Worm (Caenorhabditis elegans) whole organism, mixed stage, embryonic: ENCODE results near the gene srw-57.
"Not testable (repeated sequence)": the region's sequence is repeated elsewhere in the genome, so short reads cannot be mapped to it uniquely, and the experiment has no call there.

Experiments
- M03D4.4 ChIP-seq: sonication (generic microtip); optimal IDR thresholded peaks from 2 replicates; lab custom pipeline; 2017; ENCODE audit warnings: mild to moderate bottlenecking, missing genetic modification characterization, missing compliant biosample characterization
- blmp-1 ChIP-seq: fragments of 150-350 bp; optimal IDR thresholded peaks from 2 replicates; lab custom pipeline; 2014; ENCODE audit warnings: missing biosample characterization, missing genetic modification characterization
- ceh-39 ChIP-seq: fragments of 150-350 bp; optimal IDR thresholded peaks from 2 replicates; lab custom pipeline; 2014; ENCODE audit warnings: missing biosample characterization, missing genetic modification characterization
- ceh-83 ChIP-seq: fragments of 200-800 bp; sonication (Bioruptor generic); optimal IDR thresholded peaks from 2 replicates; lab custom pipeline; 2018; ENCODE audit warnings: mild to moderate bottlenecking, missing genetic modification characterization, missing compliant biosample characterization
- ces-1 ChIP-seq: fragments of 150-350 bp; optimal IDR thresholded peaks from 2 replicates; lab custom pipeline; 2014; ENCODE audit warnings: missing biosample characterization, missing genetic modification reagents, missing genetic modification characterization
- cnd-1 ChIP-seq: fragments of 200-800 bp; sonication (Bioruptor generic); optimal IDR thresholded peaks from 2 replicates; lab custom pipeline; 2018; ENCODE audit warnings: mild to moderate bottlenecking, missing genetic modification characterization, missing compliant biosample characterization
- elt-1 ChIP-seq: sonication (generic microtip); optimal IDR thresholded peaks from 2 replicates; lab custom pipeline; 2017; ENCODE audit warnings: missing genetic modification characterization, mild to moderate bottlenecking, missing compliant biosample characterization, antibody characterized with exemption, moderate library complexity, borderline replicate concordance; ENCODE audit not compliant: insufficient read depth
- elt-3 ChIP-seq: fragments of 150-350 bp; optimal IDR thresholded peaks from 2 replicates; lab custom pipeline; 2014; ENCODE audit warnings: missing biosample characterization, missing genetic modification characterization
- flh-1 ChIP-seq: fragments of 200-800 bp; sonication (Bioruptor generic); optimal IDR thresholded peaks from 2 replicates; lab custom pipeline; 2018; ENCODE audit warnings: mild to moderate bottlenecking, missing genetic modification characterization, moderate library complexity, missing compliant biosample characterization
- ham-2 ChIP-seq: fragments of 200-800 bp; sonication (Bioruptor generic); optimal IDR thresholded peaks from 2 replicates; lab custom pipeline; 2018; ENCODE audit warnings: mild to moderate bottlenecking, missing genetic modification characterization, missing compliant biosample characterization
- hlh-1 ChIP-seq: fragments of 150-350 bp; optimal IDR thresholded peaks from 2 replicates; lab custom pipeline; 2014; ENCODE audit warnings: missing biosample characterization, missing genetic modification reagents, missing genetic modification characterization
- lin-13 ChIP-seq: fragments of 150-350 bp; optimal IDR thresholded peaks from 2 replicates; lab custom pipeline; 2014; ENCODE audit warnings: missing biosample characterization, missing genetic modification characterization
- lin-32 ChIP-seq: fragments of 200-800 bp; sonication (Bioruptor generic); optimal IDR thresholded peaks from 2 replicates; lab custom pipeline; 2018; ENCODE audit warnings: mild to moderate bottlenecking, missing genetic modification characterization, missing compliant biosample characterization
- lsy-2 ChIP-seq: fragments of 150-350 bp; optimal IDR thresholded peaks from 2 replicates; lab custom pipeline; 2014; ENCODE audit warnings: missing biosample characterization, missing genetic modification characterization
- mab-5 ChIP-seq: fragments of 150-350 bp; optimal IDR thresholded peaks from 2 replicates; lab custom pipeline; 2014; ENCODE audit warnings: missing biosample characterization, missing genetic modification characterization
- mep-1 ChIP-seq: fragments of 150-350 bp; optimal IDR thresholded peaks from 2 replicates; lab custom pipeline; 2017; ENCODE audit warnings: missing biosample characterization, missing genetic modification reagents, missing genetic modification characterization, inconsistent platforms
- mls-2 ChIP-seq: sonication (generic microtip); optimal IDR thresholded peaks from 2 replicates; lab custom pipeline; 2016; ENCODE audit warnings: mild to moderate bottlenecking, missing genetic modification characterization, moderate library complexity, missing compliant biosample characterization
- nhr-12 ChIP-seq: fragments of 150-350 bp; optimal IDR thresholded peaks from 2 replicates; lab custom pipeline; 2014; ENCODE audit warnings: missing biosample characterization, missing genetic modification characterization
- nhr-2 ChIP-seq: fragments of 150-350 bp; optimal IDR thresholded peaks from 2 replicates; lab custom pipeline; 2014; ENCODE audit warnings: missing biosample characterization, missing genetic modification characterization
- nhr-237 ChIP-seq: fragments of 150-350 bp; optimal IDR thresholded peaks from 2 replicates; lab custom pipeline; 2014; ENCODE audit warnings: missing biosample characterization, missing genetic modification characterization
- nhr-28 ChIP-seq: fragments of 150-350 bp; optimal IDR thresholded peaks from 2 replicates; lab custom pipeline; 2014; ENCODE audit warnings: missing biosample characterization, missing genetic modification characterization
- nhr-76 ChIP-seq: sonication (generic microtip); optimal IDR thresholded peaks from 2 replicates; lab custom pipeline; 2017; ENCODE audit warnings: missing biosample characterization, missing genetic modification characterization
- pha-4 ChIP-seq: fragments of 150-350 bp; optimal IDR thresholded peaks from 2 replicates; lab custom pipeline; 2018; ENCODE audit warnings: missing biosample characterization, missing genetic modification reagents, missing genetic modification characterization
- sem-2 ChIP-seq: fragments of 200-800 bp; sonication (Bioruptor generic); optimal IDR thresholded peaks from 2 replicates; lab custom pipeline; 2018; ENCODE audit warnings: mild to moderate bottlenecking, missing genetic modification characterization, missing compliant biosample characterization
- snpc-4 ChIP-seq: fragments of 150-350 bp; optimal IDR thresholded peaks from 2 replicates; lab custom pipeline; 2014; ENCODE audit warnings: missing biosample characterization, missing genetic modification characterization
- sptf-1 ChIP-seq: sonication (generic microtip); optimal IDR thresholded peaks from 2 replicates; lab custom pipeline; 2017; ENCODE audit warnings: mild to moderate bottlenecking, missing genetic modification characterization, moderate library complexity, missing compliant biosample characterization
- tbx-8 ChIP-seq: fragments of 200-800 bp; sonication (Bioruptor generic); optimal IDR thresholded peaks from 2 replicates; lab custom pipeline; 2018; ENCODE audit warnings: mild to moderate bottlenecking, missing genetic modification characterization, moderate library complexity, missing compliant biosample characterization
- unc-120 ChIP-seq: sonication (generic microtip); optimal IDR thresholded peaks from 2 replicates; lab custom pipeline; 2017; ENCODE audit warnings: missing genetic modification characterization, missing compliant biosample characterization; ENCODE audit not compliant: poor library complexity, severe bottlenecking
- unc-39 ChIP-seq: fragments of 150-350 bp; optimal IDR thresholded peaks from 2 replicates; lab custom pipeline; 2014; ENCODE audit warnings: missing biosample characterization, missing genetic modification characterization
- unc-62 ChIP-seq: fragments of 150-350 bp; optimal IDR thresholded peaks from 2 replicates; lab custom pipeline; 2014; ENCODE audit warnings: missing biosample characterization, missing genetic modification reagents, missing genetic modification characterization
- zip-8 ChIP-seq: fragments of 150-350 bp; optimal IDR thresholded peaks from 2 replicates; lab custom pipeline; 2014; ENCODE audit warnings: missing biosample characterization, missing genetic modification characterization
- ztf-11 ChIP-seq: fragments of 150-350 bp; optimal IDR thresholded peaks from 2 replicates; lab custom pipeline; 2014; ENCODE audit warnings: missing biosample characterization, missing genetic modification characterization

The srw-57 gene

DNA sequence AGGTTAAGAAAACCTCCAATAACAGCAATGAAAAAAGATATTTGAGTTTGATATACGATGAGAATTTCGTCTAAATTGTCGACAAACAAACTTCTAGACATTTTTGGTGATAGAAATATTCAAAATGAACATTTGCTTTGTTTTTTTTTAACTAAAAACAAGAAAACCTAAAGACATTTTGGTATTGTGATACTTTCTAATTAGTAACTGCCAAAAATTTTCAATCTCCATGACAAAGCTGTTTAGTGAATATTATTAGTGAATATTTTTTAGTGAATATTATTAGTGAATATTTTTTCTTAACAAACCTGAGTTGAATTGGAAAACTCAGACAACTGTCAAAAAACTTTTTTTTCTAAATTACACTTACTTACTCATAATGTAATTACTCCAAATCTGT lies 14.6 kb downstream of the srw-57 start, which contains the start of gene srw-55:
srw-55 (minus strand) TSS at position 101 of the 400 bp plus-strand sequence.
- no peak for TF ChIP-seq tbx-8 (GFP tag; lab: Kevin White, UChicago)
- TF ChIP-seq zip-8 (tag; lab: Kevin White, UChicago): no peak
- TF ChIP-seq mep-1 (tag; lab: Kevin White, UChicago): no peak
- TF ChIP-seq mls-2 (tag; lab: Kevin White, UChicago): no peak
- no peak for TF ChIP-seq nhr-76 (tag; lab: Kevin White, UChicago)
- TF ChIP-seq sptf-1 (tag; lab: Kevin White, UChicago): no peak
- no peak for TF ChIP-seq ham-2 (GFP tag; lab: Kevin White, UChicago)
- TF ChIP-seq sem-2: no peak
- no peak for TF ChIP-seq mab-5 (tag; lab: Kevin White, UChicago)
- no peak for TF ChIP-seq ces-1 (GFP tag; lab: Kevin White, UChicago)
- TF ChIP-seq lin-32 (GFP tag; lab: Kevin White, UChicago): no peak
- TF ChIP-seq lsy-2 (tag; lab: Kevin White, UChicago): no peak
- no peak for TF ChIP-seq unc-39 (tag; lab: Kevin White, UChicago)
- no peak for TF ChIP-seq snpc-4 (tag; lab: Kevin White, UChicago)

DNA sequence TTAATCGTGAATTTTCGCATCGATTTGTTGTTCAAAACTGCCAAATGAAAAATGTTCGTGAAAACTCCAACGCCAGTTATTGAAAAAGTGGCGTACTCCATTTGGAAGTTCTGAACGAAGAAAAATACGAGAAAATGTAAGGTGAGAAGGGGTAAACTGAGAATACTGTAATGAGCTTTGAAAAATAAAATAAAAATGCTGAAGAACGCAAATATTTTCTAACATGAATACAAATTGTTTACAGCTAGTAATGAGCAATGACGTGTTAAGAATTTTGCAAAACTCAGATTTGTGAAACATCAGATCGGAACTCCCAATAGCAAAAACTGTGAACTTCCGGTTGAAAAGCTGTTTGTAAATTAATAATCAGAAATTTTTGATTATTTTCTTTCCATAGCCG lies 22.4 kb downstream of the srw-57 start, which contains the start of gene srw-26:
srw-26 (minus strand) TSS at position 101 of the 400 bp plus-strand sequence.
- TF ChIP-seq mls-2 (tag; lab: Kevin White, UChicago) (no peak), ztf-11 (tag; lab: Kevin White, UChicago) (no peak), mab-5 (tag; lab: Kevin White, UChicago) (no peak), elt-1 (tag; lab: Kevin White, UChicago) (no peak), zip-8 (tag; lab: Kevin White, UChicago) (no peak), cnd-1 (tag; lab: Kevin White, UChicago) (no peak), nhr-12 (tag; lab: Kevin White, UChicago) (no peak), blmp-1 (tag; lab: Kevin White, UChicago) (no peak), nhr-76 (tag; lab: Kevin White, UChicago) (no peak), lin-13 (no peak), hlh-1 (tag; lab: Kevin White, UChicago) (no peak), nhr-237 (tag; lab: Kevin White, UChicago) (no peak), flh-1 (GFP tag; lab: Kevin White, UChicago) (no peak), unc-120 (tag; lab: Kevin White, UChicago) (no peak), ceh-39 (tag; lab: Kevin White, UChicago) (no peak), nhr-28 (tag; lab: Kevin White, UChicago) (no peak), mep-1 (tag; lab: Kevin White, UChicago) (no peak), ceh-83 (no peak)

DNA sequence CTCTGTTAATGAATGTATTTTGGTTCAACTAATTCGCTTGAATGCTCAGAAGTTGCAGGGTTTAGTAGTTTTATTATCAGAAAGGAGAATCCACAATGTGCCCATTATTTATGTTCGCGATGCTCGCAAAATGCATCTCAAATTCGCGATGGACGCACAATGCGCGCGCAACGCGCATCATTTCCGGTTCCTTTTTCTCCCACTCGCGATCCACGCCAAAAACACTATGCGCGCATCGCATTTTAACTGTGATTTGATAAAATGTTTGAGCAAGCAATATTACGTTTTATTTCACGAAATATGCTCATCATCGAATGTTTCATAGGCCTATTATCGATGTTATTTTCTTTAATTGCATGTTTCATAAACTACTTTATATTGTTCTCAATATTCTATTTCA lies 24.9 kb downstream of the srw-57 start, which contains the start of gene srbc-77:
srbc-77 (plus strand) TSS at position 301 of the 400 bp plus-strand sequence.
- not testable (repeated sequence) for TF ChIP-seq ceh-39 (tag; lab: Kevin White, UChicago); ztf-11 (tag; lab: Kevin White, UChicago); sem-2

DNA sequence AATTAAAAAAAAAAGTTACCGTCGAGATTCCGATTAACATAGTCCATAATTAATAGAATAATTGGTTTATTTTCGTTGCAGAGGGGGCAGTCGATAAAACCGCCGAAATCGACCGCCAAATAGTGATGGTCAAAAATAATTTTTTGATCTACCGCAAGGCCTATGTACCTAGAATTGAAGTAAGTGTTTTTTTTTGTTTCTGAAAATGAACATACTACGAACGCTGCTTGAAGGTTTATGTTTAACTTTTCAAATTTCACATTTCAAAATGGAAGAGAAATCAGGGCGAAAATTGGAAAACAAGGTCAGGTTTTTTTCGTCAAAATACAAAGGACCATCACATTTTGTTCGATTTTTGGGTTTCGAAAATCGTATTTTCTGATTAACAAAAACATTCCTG lies 26.5 kb downstream of the srw-57 start, which contains the start of gene pzf-1:
pzf-1 (minus strand) TSS at position 101 of the 400 bp plus-strand sequence.
- TF ChIP-seq M03D4.4 (tag; lab: Kevin White, UChicago) (no peak), zip-8 (tag; lab: Kevin White, UChicago) (no peak), mls-2 (tag; lab: Kevin White, UChicago) (no peak), sem-2 (no peak), snpc-4 (tag; lab: Kevin White, UChicago) (no peak), elt-1 (tag; lab: Kevin White, UChicago) (no peak), unc-62 (GFP tag; lab: Kevin White, UChicago) (no peak), elt-3 (tag; lab: Kevin White, UChicago) (no peak), nhr-28 (tag; lab: Kevin White, UChicago) (no peak), flh-1 (GFP tag; lab: Kevin White, UChicago) (no peak), cnd-1 (tag; lab: Kevin White, UChicago) (no peak), unc-120 (tag; lab: Kevin White, UChicago) (no peak), nhr-76 (tag; lab: Kevin White, UChicago) (no peak)
- TF ChIP-seq, all 35 proteins: peak for 0

DNA sequence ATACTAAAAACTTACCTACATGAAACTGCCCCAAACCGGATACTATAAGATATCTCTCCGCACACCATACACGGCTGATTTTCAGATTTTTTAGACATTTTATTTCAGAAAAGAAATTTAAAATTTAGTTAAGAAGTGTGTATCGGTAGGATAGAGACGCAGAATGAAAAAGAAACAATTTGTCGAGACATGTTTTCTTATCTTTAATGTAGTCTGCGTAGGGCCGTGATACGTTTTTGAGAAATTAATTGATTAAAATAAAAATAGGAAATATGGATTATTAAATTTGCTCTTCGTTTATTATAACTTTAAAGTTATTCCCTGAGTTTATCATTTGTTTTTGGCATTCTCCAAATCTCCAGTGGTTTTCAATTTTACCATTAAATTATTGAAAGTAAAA lies 30.5 kb downstream of the srw-57 start, which contains the start of gene nhr-108:
nhr-108 (minus strand) TSS at position 166 of the 400 bp plus-strand sequence.
- no peak for TF ChIP-seq lin-32 (GFP tag; lab: Kevin White, UChicago)
- TF ChIP-seq pha-4 (tag; lab: Kevin White, UChicago): no peak
- no peak for TF ChIP-seq ces-1 (GFP tag; lab: Kevin White, UChicago)
- no peak for TF ChIP-seq snpc-4 (tag; lab: Kevin White, UChicago)
- no peak for TF ChIP-seq nhr-76 (tag; lab: Kevin White, UChicago)
- no peak for TF ChIP-seq sptf-1 (tag; lab: Kevin White, UChicago)
- TF ChIP-seq lsy-2 (tag; lab: Kevin White, UChicago): no peak
- no peak for TF ChIP-seq hlh-1 (tag; lab: Kevin White, UChicago)
- TF ChIP-seq cnd-1 (tag; lab: Kevin White, UChicago): no peak
- TF ChIP-seq lin-13: no peak
- TF ChIP-seq ceh-39 (tag; lab: Kevin White, UChicago): no peak
- no peak for TF ChIP-seq sem-2
- no peak for TF ChIP-seq nhr-28 (tag; lab: Kevin White, UChicago)
- no peak for TF ChIP-seq M03D4.4 (tag; lab: Kevin White, UChicago)
- no peak for TF ChIP-seq ztf-11 (tag; lab: Kevin White, UChicago)
- TF ChIP-seq unc-62 (GFP tag; lab: Kevin White, UChicago): no peak
- no peak for TF ChIP-seq nhr-2
